Fruit fly (Drosophila melanogaster): ENCODE measurements around the gene CG31321.

DNA sequence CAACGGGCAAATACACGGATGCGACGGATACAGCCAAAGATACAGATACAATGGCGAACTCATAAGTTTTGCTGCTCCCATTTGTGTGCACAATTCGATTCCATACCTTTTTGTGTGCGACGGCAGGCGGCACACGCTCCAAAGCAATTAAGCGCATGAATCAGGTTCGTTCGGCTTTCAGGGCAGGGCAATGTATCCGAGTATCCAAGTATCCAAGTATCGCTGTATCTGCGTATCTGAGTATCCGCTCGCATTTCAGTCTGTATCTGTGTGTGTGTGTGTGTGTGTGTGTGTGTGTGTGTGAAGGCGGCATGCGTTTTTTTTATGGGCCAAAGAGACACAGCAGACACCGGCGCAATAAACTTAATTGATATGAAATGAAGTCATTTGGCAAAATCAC, 53.0 kb downstream of the CG31321 start:
- TF ChIP-seq CTCF (optimal IDR thresholded peaks at IDR 0.05) (no peak), CG8478 (optimal IDR thresholded peaks at IDR 0.05) (no peak)

Measured in S2 (cell line).